Fruit fly (Drosophila melanogaster) Kc167 (cell line): Measurements from ENCODE around the gene Itpr.

Source experiments
- Myc ChIP-seq: fragments of >200 bp; optimal IDR thresholded peaks from 2 replicates; lab custom pipeline; 2017; ENCODE audit warnings: missing external identifiers
- psq ChIP-seq: fragments of >200 bp; optimal IDR thresholded peaks from 2 replicates; lab custom pipeline; 2017; ENCODE audit warnings: missing external identifiers
- ttk ChIP-seq: sonication (Bioruptor generic); optimal IDR thresholded peaks from 2 replicates; lab custom pipeline; 2017; ENCODE audit warnings: missing external identifiers

DNA sequence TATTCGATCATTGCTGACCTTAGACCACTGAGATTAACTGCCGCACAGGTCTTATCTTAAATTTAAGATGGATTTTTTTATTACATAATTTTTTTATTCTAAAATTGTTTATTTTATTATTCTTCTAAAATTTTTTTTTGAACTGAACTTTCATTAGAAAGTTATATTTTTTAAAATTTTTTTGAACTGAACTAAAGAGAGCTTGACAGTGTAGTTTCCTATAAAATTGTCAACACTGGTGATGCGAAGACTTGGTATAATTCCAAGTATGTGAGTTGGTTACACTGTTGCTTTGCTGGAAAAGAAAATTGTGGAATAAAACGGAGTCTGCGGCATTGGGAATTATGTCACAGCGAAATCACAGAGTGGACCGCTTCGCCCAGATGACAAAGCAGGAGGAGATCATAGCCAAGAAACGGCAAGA lies 31.6 kb upstream of the Itpr start, which contains the start of gene CG31550:
- TF ChIP-seq ttk (no peak), psq (lab: Kevin White, UChicago) (no peak), Myc (no peak)
